Fruit fly (Drosophila melanogaster) whole organism, embryonic: ENCODE results near the gene IntS6.

Experiments used
- Bgb ChIP-seq: fragments of 200-800 bp; sonication (Bioruptor generic); IDR thresholded peaks from 2 replicates; pipeline ENCODE4 v1.3.6; 2022; ENCODE audit warnings: missing biosample characterization, missing genetic modification characterization; ENCODE audit not compliant: partially characterized antibody
- Blimp-1 ChIP-seq: fragments of 200-800 bp; sonication (Bioruptor generic); optimal IDR thresholded peaks from 3 replicates; lab custom pipeline; 2018; ENCODE audit warnings: missing biosample characterization, missing genetic modification characterization, mild to moderate bottlenecking, moderate library complexity, missing genetic modification reagents
- CG1024 ChIP-seq: fragments of 200-800 bp; sonication (Bioruptor generic); IDR thresholded peaks from 2 replicates; pipeline ENCODE4 v1.3.6; 2022; ENCODE audit warnings: missing biosample characterization, missing genetic modification characterization
- CG10366 ChIP-seq: fragments of 200-800 bp; sonication (Bioruptor generic); IDR thresholded peaks from 2 replicates; pipeline ENCODE4 v1.3.6; 2022; ENCODE audit warnings: missing biosample characterization, missing genetic modification characterization
- CG12071 ChIP-seq: fragments of 200-800 bp; sonication (Bioruptor generic); optimal IDR thresholded peaks from 3 replicates; lab custom pipeline; 2018; ENCODE audit warnings: missing biosample characterization, mild to moderate bottlenecking, missing genetic modification characterization
- CG13775 ChIP-seq: fragments of 200-800 bp; sonication (Bioruptor generic); optimal IDR thresholded peaks from 3 replicates; lab custom pipeline; 2017; ENCODE audit warnings: missing biosample characterization, mild to moderate bottlenecking, missing genetic modification characterization
- CG13894 ChIP-seq: fragments of 200-800 bp; sonication (Bioruptor generic); optimal IDR thresholded peaks from 3 replicates; lab custom pipeline; 2018; ENCODE audit warnings: missing biosample characterization, mild to moderate bottlenecking, missing genetic modification characterization, moderate library complexity
- CG14441 ChIP-seq: fragments of 200-800 bp; sonication (Bioruptor generic); IDR thresholded peaks from 2 replicates; pipeline ENCODE4 v1.3.6; 2022; ENCODE audit warnings: missing biosample characterization, missing genetic modification characterization
- CG15696 ChIP-seq: fragments of 200-800 bp; sonication (Bioruptor generic); optimal IDR thresholded peaks from 2 replicates; lab custom pipeline; 2019; ENCODE audit warnings: missing biosample characterization, mild to moderate bottlenecking, missing genetic modification characterization, moderate library complexity
- CG16815 ChIP-seq: fragments of 200-800 bp; sonication (Bioruptor generic); optimal IDR thresholded peaks from 3 replicates; lab custom pipeline; 2017; ENCODE audit warnings: missing biosample characterization, mild to moderate bottlenecking, missing genetic modification characterization
- CG30403 ChIP-seq: fragments of 200-800 bp; sonication (Bioruptor generic); optimal IDR thresholded peaks from 3 replicates; lab custom pipeline; 2016; ENCODE audit warnings: missing biosample characterization, missing genetic modification characterization
- CG30431 ChIP-seq: fragments of 200-800 bp; sonication (Bioruptor generic); optimal IDR thresholded peaks from 2 replicates; lab custom pipeline; 2017; ENCODE audit warnings: missing biosample characterization, missing genetic modification characterization
- CG31224 ChIP-seq: fragments of 200-800 bp; sonication (Bioruptor generic); IDR thresholded peaks from 2 replicates; pipeline ENCODE4 v1.3.6; 2022; ENCODE audit warnings: missing biosample characterization, missing genetic modification characterization
- CG3281 ChIP-seq: fragments of 200-800 bp; sonication (Bioruptor generic); optimal IDR thresholded peaks from 3 replicates; lab custom pipeline; 2017; ENCODE audit warnings: missing biosample characterization, mild to moderate bottlenecking, missing genetic modification characterization
- CG3726 ChIP-seq: fragments of 200-800 bp; sonication (Bioruptor generic); IDR thresholded peaks from 3 replicates; pipeline ENCODE4, ENCODE4 v1.3.6; 2022; ENCODE audit warnings: missing biosample characterization, missing genetic modification characterization
- CG3847 ChIP-seq: fragments of 200-800 bp; sonication (Bioruptor generic); IDR thresholded peaks from 2 replicates; pipeline ENCODE4 v1.3.6; 2022; ENCODE audit warnings: missing biosample characterization, missing genetic modification characterization
- CG5180 ChIP-seq: fragments of 200-800 bp; sonication (Bioruptor generic); optimal IDR thresholded peaks from 3 replicates; lab custom pipeline; 2017; ENCODE audit warnings: missing biosample characterization, missing genetic modification characterization, mild to moderate bottlenecking, moderate library complexity, missing genetic modification reagents
- CG9437 ChIP-seq: fragments of 200-800 bp; sonication (Bioruptor generic); optimal IDR thresholded peaks from 2 replicates; lab custom pipeline; 2018; ENCODE audit warnings: missing biosample characterization, mild to moderate bottlenecking, missing genetic modification characterization
- CTCF ChIP-seq: fragments of 200-800 bp; sonication (Bioruptor generic); optimal IDR thresholded peaks from 2 replicates; lab custom pipeline; 2017; ENCODE audit warnings: missing biosample characterization, mild to moderate bottlenecking, missing genetic modification characterization, moderate library complexity
- CrebB ChIP-seq: fragments of 200-800 bp; sonication (Bioruptor generic); optimal IDR thresholded peaks from 3 replicates; lab custom pipeline; 2018; ENCODE audit warnings: missing biosample characterization, mild to moderate bottlenecking, missing genetic modification characterization
- D19A ChIP-seq: fragments of 200-800 bp; optimal IDR thresholded peaks from 3 replicates; lab custom pipeline; 2019; ENCODE audit warnings: missing biosample characterization, mild to moderate bottlenecking, missing genetic modification characterization, moderate library complexity
- Fer1 ChIP-seq: fragments of 200-800 bp; sonication (Bioruptor generic); optimal IDR thresholded peaks from 2 replicates; lab custom pipeline; 2017; ENCODE audit warnings: missing biosample characterization, mild to moderate bottlenecking, missing genetic modification characterization
- HLH4C ChIP-seq: fragments of 200-800 bp; sonication (Bioruptor generic); IDR thresholded peaks from 3 replicates; pipeline ENCODE4 v1.3.6; 2022; ENCODE audit warnings: missing biosample characterization, missing genetic modification characterization; ENCODE audit not compliant: partially characterized antibody
- NK7.1 ChIP-seq: fragments of 200-800 bp; sonication (Bioruptor generic); optimal IDR thresholded peaks from 3 replicates; lab custom pipeline; 2016; ENCODE audit warnings: missing biosample characterization, missing genetic modification characterization
- NfI ChIP-seq: fragments of 200-800 bp; sonication (Bioruptor generic); optimal IDR thresholded peaks from 3 replicates; lab custom pipeline; 2018; ENCODE audit warnings: missing biosample characterization, mild to moderate bottlenecking, missing genetic modification characterization, moderate library complexity
- Sin3A ChIP-seq: fragments of >200 bp; optimal IDR thresholded peaks from 2 replicates; lab custom pipeline; 2018
- al ChIP-seq: fragments of 200-800 bp; sonication (Bioruptor generic); IDR thresholded peaks from 2 replicates; pipeline ENCODE4 v1.3.6; 2022; ENCODE audit warnings: missing biosample characterization, missing genetic modification characterization
- ase ChIP-seq: fragments of 200-800 bp; sonication (Bioruptor generic); IDR thresholded peaks from 3 replicates; pipeline ENCODE4 v1.3.6; 2022; ENCODE audit warnings: missing biosample characterization, missing genetic modification characterization
- ato ChIP-seq: fragments of 200-800 bp; sonication (Bioruptor generic); IDR thresholded peaks from 2 replicates; pipeline ENCODE4 v1.3.6; 2022; ENCODE audit warnings: missing biosample characterization, missing genetic modification characterization; ENCODE audit not compliant: partially characterized antibody
- cg ChIP-seq: fragments of 200-800 bp; sonication (Bioruptor generic); optimal IDR thresholded peaks from 3 replicates; lab custom pipeline; 2019; ENCODE audit warnings: missing biosample characterization, mild to moderate bottlenecking, missing genetic modification characterization, moderate library complexity
- chinmo ChIP-seq: fragments of 200-800 bp; sonication (Bioruptor generic); IDR thresholded peaks from 4 replicates; pipeline ENCODE4 v1.3.6; 2022; ENCODE audit warnings: missing biosample characterization, missing genetic modification characterization; ENCODE audit not compliant: partially characterized antibody
- chn ChIP-seq: fragments of 200-800 bp; sonication (Bioruptor generic); optimal IDR thresholded peaks from 2 replicates; lab custom pipeline; 2016; ENCODE audit warnings: missing biosample characterization, missing genetic modification characterization
- corto ChIP-seq: fragments of 200-800 bp; sonication (Bioruptor generic); optimal IDR thresholded peaks from 2 replicates; lab custom pipeline; 2016; ENCODE audit warnings: missing biosample characterization, mild to moderate bottlenecking, missing genetic modification characterization, moderate library complexity
- fd96Cb ChIP-seq: fragments of 200-800 bp; sonication (Bioruptor generic); optimal IDR thresholded peaks from 2 replicates; lab custom pipeline; 2018; ENCODE audit warnings: missing biosample characterization, mild to moderate bottlenecking, missing genetic modification characterization, moderate library complexity
- fru ChIP-seq: fragments of >200 bp; optimal IDR thresholded peaks from 2 replicates; lab custom pipeline; 2017
- gce ChIP-seq: fragments of 200-800 bp; sonication (Bioruptor generic); IDR thresholded peaks from 3 replicates; pipeline ENCODE4 v1.3.6; 2022; ENCODE audit warnings: missing biosample characterization, missing genetic modification characterization
- gfzf ChIP-seq: fragments of 200-800 bp; sonication (Bioruptor generic); optimal IDR thresholded peaks from 2 replicates; lab custom pipeline; 2016; ENCODE audit warnings: missing biosample characterization, mild to moderate bottlenecking, missing genetic modification characterization, moderate library complexity
- gt ChIP-seq: fragments of 200-800 bp; sonication (Bioruptor generic); IDR thresholded peaks from 2 replicates; pipeline ENCODE4 v1.3.6; 2022; ENCODE audit warnings: missing biosample characterization, missing genetic modification characterization
- ham ChIP-seq: fragments of 200-800 bp; sonication (Bioruptor generic); IDR thresholded peaks from 2 replicates; pipeline ENCODE4 v1.3.6; 2022; ENCODE audit warnings: missing biosample characterization, missing genetic modification characterization
- her ChIP-seq: fragments of 200-800 bp; sonication (Bioruptor generic); optimal IDR thresholded peaks from 2 replicates; lab custom pipeline; 2016; ENCODE audit warnings: missing biosample characterization, missing genetic modification characterization
- kah ChIP-seq: fragments of 200-800 bp; sonication (Bioruptor generic); optimal IDR thresholded peaks from 2 replicates; lab custom pipeline; 2018; ENCODE audit warnings: missing biosample characterization, mild to moderate bottlenecking, missing genetic modification characterization
- nerfin-2 ChIP-seq: fragments of 200-800 bp; sonication (Bioruptor generic); IDR thresholded peaks from 2 replicates; pipeline ENCODE4 v1.3.6; 2022; ENCODE audit warnings: missing biosample characterization, missing genetic modification characterization; ENCODE audit not compliant: partially characterized antibody
- peb ChIP-seq: fragments of 200-800 bp; sonication (Bioruptor generic); IDR thresholded peaks from 2 replicates; pipeline ENCODE4 v1.3.6; 2022; ENCODE audit warnings: missing biosample characterization, missing genetic modification characterization
- pfk ChIP-seq: fragments of 200-800 bp; sonication (Bioruptor generic); optimal IDR thresholded peaks from 2 replicates; lab custom pipeline; 2018; ENCODE audit warnings: missing biosample characterization, mild to moderate bottlenecking, missing genetic modification characterization, moderate library complexity
- pnt ChIP-seq: fragments of 200-800 bp; sonication (Bioruptor generic); optimal IDR thresholded peaks from 3 replicates; lab custom pipeline; 2016; ENCODE audit warnings: missing biosample characterization, missing genetic modification characterization
- psq ChIP-seq: fragments of 200-800 bp; sonication (Bioruptor generic); optimal IDR thresholded peaks from 2 replicates; lab custom pipeline; 2017; ENCODE audit warnings: missing biosample characterization, missing genetic modification characterization
- pum ChIP-seq: fragments of 200-800 bp; sonication (Bioruptor generic); optimal IDR thresholded peaks from 2 replicates; lab custom pipeline; 2016; ENCODE audit warnings: missing biosample characterization, missing genetic modification characterization
- seq ChIP-seq: fragments of 200-800 bp; sonication (Bioruptor generic); IDR thresholded peaks from 2 replicates; pipeline ENCODE4 v1.3.6; 2022; ENCODE audit warnings: missing biosample characterization, missing genetic modification characterization
- sim ChIP-seq: fragments of 200-800 bp; sonication (Bioruptor generic); IDR thresholded peaks from 2 replicates; pipeline ENCODE4 v1.3.6; 2022; ENCODE audit warnings: missing biosample characterization, missing genetic modification characterization
- tgo ChIP-seq: fragments of 200-800 bp; sonication (Bioruptor generic); IDR thresholded peaks from 3 replicates; pipeline ENCODE4 v1.3.6; 2022; ENCODE audit warnings: missing biosample characterization, missing genetic modification characterization
- zen2 ChIP-seq: fragments of 200-800 bp; sonication (Bioruptor generic); IDR thresholded peaks from 3 replicates; pipeline ENCODE4 v1.3.6; 2022; ENCODE audit warnings: missing biosample characterization, missing genetic modification characterization; ENCODE audit not compliant: partially characterized antibody

Gene IntS6

dm6 chrX:5715455-5716227, 31.4 kb downstream of the IntS6 start (continued):
- TF ChIP-seq corto (GFP tag; lab: Kevin White, UChicago) (no peak), chn (no peak), ase (GFP tag; lab: Robert Waterston, UW) (no peak), pum (no peak), D19A (no peak), CG14441 (GFP tag; lab: Robert Waterston, UW) (no peak), CG12071 (GFP tag; lab: Kevin White, UChicago) (no peak), CG1024 (no peak), CG13894 (tag; lab: Kevin White, UChicago) (no peak), nerfin-2 (no peak), Sin3A (lab: Kevin White, UChicago) (no peak), gce (GFP tag; lab: Robert Waterston, UW) (no peak), CG30431 (GFP tag; lab: Kevin White, UChicago) (no peak), HLH4C (no peak), CG16815 (GFP tag; lab: Kevin White, UChicago) (no peak), fru (lab: Kevin White, UChicago) (no peak), fd96Cb (tag; lab: Kevin White, UChicago) (no peak), CG3726 (GFP tag; lab: Robert Waterston, UW) (no peak), ham (no peak), CG10366 (no peak), kah (GFP tag; lab: Kevin White, UChicago) (no peak), pfk (GFP tag; lab: Kevin White, UChicago) (no peak), CTCF (GFP tag; lab: Kevin White, UChicago) (peak; percentile 27), gfzf (GFP tag; lab: Kevin White, UChicago) (no peak), ato (GFP tag; lab: Robert Waterston, UW) (no peak), gt (GFP tag; lab: Robert Waterston, UW) (no peak), psq (GFP tag; lab: Kevin White, UChicago) (no peak), Fer1 (GFP tag; lab: Kevin White, UChicago) (no peak), NK7.1 (GFP tag; lab: Kevin White, UChicago) (no peak), CG15696 (tag; lab: Kevin White, UChicago) (no peak), tgo (GFP tag; lab: Robert Waterston, UW) (no peak), chinmo (GFP tag; lab: Robert Waterston, UW) (0 out of 4 replicates have a peak, but pooled peaks have one; percentile 56), peb (GFP tag; lab: Robert Waterston, UW) (no peak), her (GFP tag; lab: Kevin White, UChicago) (no peak), Blimp-1 (GFP tag; lab: Kevin White, UChicago) (no peak), CG9437 (GFP tag; lab: Kevin White, UChicago) (no peak), cg (GFP tag; lab: Kevin White, UChicago) (peak; percentile 11), CG30403 (GFP tag; lab: Kevin White, UChicago) (no peak), Bgb (GFP tag; lab: Robert Waterston, UW) (peak; percentile 7; the same call in 1 of the 2 replicates), CrebB (no peak), CG13775 (GFP tag; lab: Kevin White, UChicago) (no peak), CG3847 (GFP tag; lab: Robert Waterston, UW) (0 out of 2 replicates have a peak, but pooled peaks have one; percentile 7), al (GFP tag; lab: Robert Waterston, UW) (0 out of 2 replicates have a peak, but pooled peaks have one; percentile 12), CG31224 (GFP tag; lab: Robert Waterston, UW) (no peak), CG3281 (GFP tag; lab: Kevin White, UChicago) (no peak), zen2 (GFP tag; lab: Robert Waterston, UW) (no peak), NfI (no peak), CG5180 (GFP tag; lab: Kevin White, UChicago) (peak; percentile 1), seq (GFP tag; lab: Robert Waterston, UW) (no peak), pnt (GFP tag; lab: Kevin White, UChicago) (no peak), sim (GFP tag; lab: Robert Waterston, UW) (no peak)
